Worm (Caenorhabditis elegans): ENCODE data around the gene K08H2.3.

DNA sequence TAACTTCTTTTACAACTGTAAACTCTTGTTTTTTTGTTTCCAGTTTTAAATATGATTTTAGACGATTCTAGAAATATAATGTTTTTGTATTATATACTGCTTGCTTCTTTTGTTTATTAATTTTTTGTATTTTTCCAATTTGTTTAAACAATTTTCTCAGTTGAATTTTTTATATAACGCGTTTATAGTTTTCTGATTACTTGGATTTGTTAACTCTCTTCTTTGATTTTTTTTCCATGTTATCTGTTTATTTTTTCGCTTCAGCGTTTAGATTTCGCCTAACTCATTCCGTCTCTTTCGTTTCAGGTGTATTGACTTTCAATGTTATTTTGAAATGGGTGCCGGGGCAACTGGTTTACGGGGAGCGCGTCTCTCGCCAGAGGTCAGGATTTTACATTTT, 46.3 kb upstream of the K08H2.3 start, which contains the start of gene gpa-6:
- TF ChIP-seq ztf-29 (GFP tag; IDR thresholded peaks at IDR 0.05), result no peak
- no peak for TF ChIP-seq cog-1 (tag; optimal IDR thresholded peaks at IDR 0.05)
- no peak for TF ChIP-seq ztf-23 (GFP tag; IDR thresholded peaks at IDR 0.05)
- TF ChIP-seq flt-1 (GFP tag; IDR thresholded peaks at IDR 0.05), result no peak
- TF ChIP-seq T22C8.4 (GFP tag; IDR thresholded peaks at IDR 0.05), result no peak
- TF ChIP-seq klf-2 (GFP tag; conservative IDR thresholded peaks at IDR 0.05), result no peak
